Worm (Caenorhabditis elegans): ENCODE measurements around the gene mtss-1.

ce11 chrIII:8775953-8776352 lies 7.8 kb downstream of the mtss-1 start, which contains the start of gene snap-29:
- TF ChIP-seq daf-12 (tag; optimal IDR thresholded peaks at IDR 0.05): no peak
- TF ChIP-seq nhr-25 (tag; optimal IDR thresholded peaks at IDR 0.05): no peak
- no peak for TF ChIP-seq elt-3 (tag; optimal IDR thresholded peaks at IDR 0.05)
- TF ChIP-seq ceh-28 (tag; optimal IDR thresholded peaks at IDR 0.05): no peak
- TF ChIP-seq nhr-12 (tag; optimal IDR thresholded peaks at IDR 0.05): no peak
- TF ChIP-seq snpc-4 (tag; optimal IDR thresholded peaks at IDR 0.05): no peak
- TF ChIP-seq ceh-82 (tag; optimal IDR thresholded peaks at IDR 0.05): no peak
- TF ChIP-seq unc-62 (GFP tag; optimal IDR thresholded peaks at IDR 0.05): no peak
- no peak for TF ChIP-seq egl-27 (tag; optimal IDR thresholded peaks at IDR 0.05)
- no peak for TF ChIP-seq pha-4 (tag; optimal IDR thresholded peaks at IDR 0.05)
